Fruit fly (Drosophila melanogaster) whole organism, embryonic: ENCODE measurements around the gene CG31928.

Experiments used
- ATbp ChIP-seq: fragments of 200-800 bp; sonication (Bioruptor generic); optimal IDR thresholded peaks from 2 replicates; lab custom pipeline; 2017; ENCODE audit warnings: missing biosample characterization, mild to moderate bottlenecking, missing genetic modification characterization, missing genetic modification reagents
- Abd-B ChIP-seq: fragments of 200-800 bp; sonication (Bioruptor generic); optimal IDR thresholded peaks from 2 replicates; lab custom pipeline; 2018; ENCODE audit warnings: missing biosample characterization, mild to moderate bottlenecking, missing genetic modification characterization, moderate library complexity
- Atf-2 ChIP-seq: fragments of 200-800 bp; sonication (Bioruptor generic); optimal IDR thresholded peaks from 2 replicates; lab custom pipeline; 2016; ENCODE audit warnings: missing biosample characterization, missing genetic modification characterization
- B-H1 ChIP-seq: fragments of 200-800 bp; sonication (Bioruptor generic); IDR thresholded peaks from 3 replicates; pipeline ENCODE4 v1.3.6; 2022; ENCODE audit warnings: missing biosample characterization, missing genetic modification characterization
- CG10274 ChIP-seq: fragments of 200-800 bp; sonication (Bioruptor generic); optimal IDR thresholded peaks from 3 replicates; lab custom pipeline; 2017; ENCODE audit warnings: missing biosample characterization, mild to moderate bottlenecking, missing genetic modification characterization
- CG10321 ChIP-seq: fragments of 200-800 bp; sonication (Bioruptor generic); IDR thresholded peaks from 2 replicates; pipeline ENCODE4 v1.3.6; 2022; ENCODE audit warnings: missing biosample characterization, missing genetic modification characterization
- CG12299 ChIP-seq: fragments of 200-800 bp; sonication (Bioruptor generic); optimal IDR thresholded peaks from 2 replicates; lab custom pipeline; 2018; ENCODE audit warnings: missing biosample characterization, mild to moderate bottlenecking, missing genetic modification characterization
- CG14050 ChIP-seq: fragments of 200-800 bp; sonication (Bioruptor generic); IDR thresholded peaks from 3 replicates; pipeline ENCODE4 v1.3.6; 2022; ENCODE audit warnings: missing biosample characterization, missing genetic modification characterization
- CG15011 ChIP-seq: fragments of 200-800 bp; sonication (Bioruptor generic); optimal IDR thresholded peaks from 3 replicates; lab custom pipeline; 2018; ENCODE audit warnings: missing biosample characterization, mild to moderate bottlenecking, missing genetic modification characterization
- CG15479 ChIP-seq: fragments of 200-800 bp; sonication (Bioruptor generic); optimal IDR thresholded peaks from 3 replicates; lab custom pipeline; 2019; ENCODE audit warnings: missing biosample characterization, mild to moderate bottlenecking, missing genetic modification characterization, moderate library complexity
- CG2116 ChIP-seq: fragments of 200-800 bp; sonication (Bioruptor generic); optimal IDR thresholded peaks from 3 replicates; lab custom pipeline; 2018; ENCODE audit warnings: missing biosample characterization, mild to moderate bottlenecking, missing genetic modification characterization
- CG2678 ChIP-seq: fragments of 200-800 bp; sonication (Bioruptor generic); optimal IDR thresholded peaks from 3 replicates; lab custom pipeline; 2019; ENCODE audit warnings: missing biosample characterization, mild to moderate bottlenecking, missing genetic modification characterization, moderate library complexity
- CG5180 ChIP-seq: fragments of 200-800 bp; sonication (Bioruptor generic); optimal IDR thresholded peaks from 3 replicates; lab custom pipeline; 2017; ENCODE audit warnings: missing biosample characterization, missing genetic modification characterization, mild to moderate bottlenecking, moderate library complexity, missing genetic modification reagents
- CG7271 ChIP-seq: fragments of 200-800 bp; sonication (Bioruptor generic); optimal IDR thresholded peaks from 2 replicates; lab custom pipeline; 2018; ENCODE audit warnings: missing biosample characterization, mild to moderate bottlenecking, missing genetic modification characterization, moderate library complexity
- CG7556 ChIP-seq: fragments of 200-800 bp; sonication (Bioruptor generic); optimal IDR thresholded peaks from 2 replicates; lab custom pipeline; 2017; ENCODE audit warnings: missing biosample characterization, mild to moderate bottlenecking, missing genetic modification characterization
- CG8924 ChIP-seq: fragments of 200-800 bp; optimal IDR thresholded peaks from 3 replicates; lab custom pipeline; 2019; ENCODE audit warnings: missing biosample characterization, mild to moderate bottlenecking, missing genetic modification characterization, moderate library complexity
- CG9932 ChIP-seq: fragments of 200-800 bp; sonication (Bioruptor generic); IDR thresholded peaks from 2 replicates; pipeline ENCODE4 v1.3.6; 2022; ENCODE audit warnings: missing biosample characterization, missing genetic modification characterization
- Dfd ChIP-seq, 2 experiments: fragments of >200 bp; optimal IDR thresholded peaks; 2 replicates each; lab custom pipeline; 2017; ENCODE audit warnings: missing biosample characterization in 2 of 2, missing genetic modification characterization in 2 of 2
- Dip3 ChIP-seq: fragments of 200-800 bp; sonication (Bioruptor generic); optimal IDR thresholded peaks from 3 replicates; lab custom pipeline; 2016; ENCODE audit warnings: missing biosample characterization, missing genetic modification characterization
- Fer2 ChIP-seq: fragments of 200-800 bp; sonication (Bioruptor generic); optimal IDR thresholded peaks from 2 replicates; lab custom pipeline; 2018; ENCODE audit warnings: missing biosample characterization, mild to moderate bottlenecking, missing genetic modification characterization, moderate library complexity
- HLH54F ChIP-seq: fragments of 200-800 bp; sonication (Bioruptor generic); optimal IDR thresholded peaks from 3 replicates; lab custom pipeline; 2016; ENCODE audit warnings: missing biosample characterization, missing genetic modification characterization
- Nf-YC ChIP-seq: fragments of 200-800 bp; optimal IDR thresholded peaks from 3 replicates; lab custom pipeline; 2019; ENCODE audit warnings: missing biosample characterization, mild to moderate bottlenecking, missing genetic modification characterization, moderate library complexity
- Scr ChIP-seq: fragments of 200-800 bp; sonication (Bioruptor generic); IDR thresholded peaks from 2 replicates; pipeline ENCODE4 v1.3.6; 2022; ENCODE audit warnings: missing biosample characterization, missing genetic modification characterization; ENCODE audit not compliant: partially characterized antibody
- Six4 ChIP-seq: fragments of 200-800 bp; sonication (Bioruptor generic); optimal IDR thresholded peaks from 2 replicates; lab custom pipeline; 2016; ENCODE audit warnings: missing biosample characterization, missing genetic modification characterization
- Stat92E ChIP-seq, 3 experiments: fragments of >200 bp in 2 of 3; fragments of 200-800 bp in 1 of 3; sonication (Bioruptor generic) in 1 of 3; optimal IDR thresholded peaks; 2 replicates each; lab custom pipeline; 2017 to 2019; ENCODE audit warnings: missing biosample characterization in 3 of 3, missing genetic modification characterization in 3 of 3, mild to moderate bottlenecking in 1 of 3, moderate library complexity in 1 of 3
- Taf1 ChIP-seq: fragments of 200-800 bp; sonication (Bioruptor generic); IDR thresholded peaks from 2 replicates; pipeline ENCODE4 v1.3.6; 2022; ENCODE audit warnings: missing biosample characterization, missing genetic modification characterization
- Xbp1 ChIP-seq: fragments of 200-800 bp; sonication (Bioruptor generic); optimal IDR thresholded peaks from 3 replicates; lab custom pipeline; 2016; ENCODE audit warnings: missing biosample characterization, mild to moderate bottlenecking, missing genetic modification characterization
- bcd ChIP-seq: fragments of 200-800 bp; sonication (Bioruptor generic); optimal IDR thresholded peaks from 2 replicates; lab custom pipeline; 2017; ENCODE audit warnings: missing biosample characterization, mild to moderate bottlenecking, missing genetic modification characterization
- dimm ChIP-seq: fragments of 200-800 bp; sonication (Bioruptor generic); IDR thresholded peaks from 2 replicates; pipeline ENCODE4 v1.3.6; 2022; ENCODE audit warnings: missing biosample characterization, missing genetic modification characterization
- dmrt11E ChIP-seq: fragments of 200-800 bp; sonication (Bioruptor generic); optimal IDR thresholded peaks from 3 replicates; lab custom pipeline; 2018; ENCODE audit warnings: missing biosample characterization, mild to moderate bottlenecking, missing genetic modification characterization, moderate library complexity
- dpn ChIP-seq, 2 experiments: fragments of 200-800 bp; sonication (Bioruptor generic); optimal IDR thresholded peaks; 3 replicates each; lab custom pipeline; 2016; ENCODE audit warnings: missing biosample characterization in 2 of 2, missing genetic modification characterization in 2 of 2
- dysf ChIP-seq: fragments of 200-800 bp; sonication (Bioruptor generic); IDR thresholded peaks from 3 replicates; pipeline ENCODE4 v1.3.6; 2022; ENCODE audit warnings: missing biosample characterization, missing genetic modification characterization
- emc ChIP-seq: fragments of 200-800 bp; sonication (Bioruptor generic); optimal IDR thresholded peaks from 2 replicates; lab custom pipeline; 2016; ENCODE audit warnings: missing biosample characterization, missing genetic modification characterization
- eyg ChIP-seq: fragments of 200-800 bp; sonication (Bioruptor generic); optimal IDR thresholded peaks from 3 replicates; lab custom pipeline; 2016; ENCODE audit warnings: missing biosample characterization, missing genetic modification characterization
- grn ChIP-seq: fragments of 200-800 bp; sonication (Bioruptor generic); optimal IDR thresholded peaks from 3 replicates; lab custom pipeline; 2017; ENCODE audit warnings: missing biosample characterization, missing genetic modification characterization
- gro ChIP-seq: fragments of 200-800 bp; sonication (Bioruptor generic); optimal IDR thresholded peaks from 2 replicates; lab custom pipeline; 2016; ENCODE audit warnings: missing biosample characterization, missing genetic modification characterization
- hth ChIP-seq: fragments of >200 bp; optimal IDR thresholded peaks from 2 replicates; lab custom pipeline; 2017; ENCODE audit warnings: inconsistent platforms
- jigr1 ChIP-seq: fragments of 200-800 bp; sonication (Bioruptor generic); IDR thresholded peaks from 3 replicates; pipeline ENCODE4 v1.3.6; 2022; ENCODE audit warnings: missing biosample characterization, missing genetic modification characterization
- kni ChIP-seq: fragments of 200-800 bp; sonication (Bioruptor generic); optimal IDR thresholded peaks from 3 replicates; lab custom pipeline; 2017; ENCODE audit warnings: mild to moderate bottlenecking, missing biosample characterization, missing genetic modification reagents, missing genetic modification characterization
- lmd ChIP-seq: fragments of 200-800 bp; sonication (Bioruptor generic); IDR thresholded peaks from 2 replicates; pipeline ENCODE4 v1.3.6; 2022; ENCODE audit warnings: missing biosample characterization, missing genetic modification characterization
- mam ChIP-seq: fragments of 200-800 bp; sonication (Bioruptor generic); optimal IDR thresholded peaks from 3 replicates; lab custom pipeline; 2016; ENCODE audit warnings: missing biosample characterization, missing genetic modification characterization
- pb ChIP-seq: fragments of 200-800 bp; sonication (Bioruptor generic); optimal IDR thresholded peaks from 3 replicates; lab custom pipeline; 2016; ENCODE audit warnings: missing biosample characterization, missing genetic modification characterization
- pho ChIP-seq: fragments of 200-800 bp; sonication (Bioruptor generic); optimal IDR thresholded peaks from 2 replicates; lab custom pipeline; 2016; ENCODE audit warnings: missing biosample characterization, missing genetic modification characterization
- pum ChIP-seq: fragments of 200-800 bp; sonication (Bioruptor generic); optimal IDR thresholded peaks from 2 replicates; lab custom pipeline; 2016; ENCODE audit warnings: missing biosample characterization, missing genetic modification characterization
- ranshi ChIP-seq: fragments of 200-800 bp; sonication (Bioruptor generic); IDR thresholded peaks from 2 replicates; pipeline ENCODE4 v1.3.6; 2022; ENCODE audit warnings: missing biosample characterization, missing genetic modification characterization
- sima ChIP-seq: fragments of 200-800 bp; sonication (Bioruptor generic); optimal IDR thresholded peaks from 2 replicates; lab custom pipeline; 2016; ENCODE audit warnings: missing biosample characterization, missing genetic modification characterization
- stwl ChIP-seq: fragments of 200-800 bp; sonication (Bioruptor generic); optimal IDR thresholded peaks from 3 replicates; lab custom pipeline; 2018; ENCODE audit warnings: missing biosample characterization, mild to moderate bottlenecking, missing genetic modification characterization, moderate library complexity
- tll ChIP-seq, 2 experiments: fragments of 200-800 bp in 1 of 2; fragments of >200 bp in 1 of 2; sonication (Bioruptor generic) in 1 of 2; optimal IDR thresholded peaks; 2 replicates each; lab custom pipeline; 2017 to 2019; ENCODE audit warnings: missing biosample characterization in 2 of 2, missing genetic modification characterization in 2 of 2, mild to moderate bottlenecking in 1 of 2, moderate library complexity in 1 of 2
- trem ChIP-seq: fragments of 200-800 bp; optimal IDR thresholded peaks from 3 replicates; lab custom pipeline; 2019; ENCODE audit warnings: missing biosample characterization, mild to moderate bottlenecking, missing genetic modification characterization, moderate library complexity
- vfl ChIP-seq: fragments of 200-800 bp; sonication (Bioruptor generic); optimal IDR thresholded peaks from 2 replicates; lab custom pipeline; 2016; ENCODE audit warnings: missing biosample characterization, missing genetic modification characterization
- vnd ChIP-seq: fragments of 200-800 bp; sonication (Bioruptor generic); IDR thresholded peaks from 3 replicates; pipeline ENCODE4 v1.3.6; 2022; ENCODE audit warnings: missing biosample characterization, missing genetic modification characterization; ENCODE audit not compliant: partially characterized antibody
- zfh1 ChIP-seq: fragments of 200-800 bp; sonication (Bioruptor generic); IDR thresholded peaks from 3 replicates; pipeline ENCODE4 v1.3.6; 2022; ENCODE audit warnings: missing biosample characterization, missing genetic modification characterization

The CG31928 gene

dm6 chr2L:1473427-1473826, 18.7 kb upstream of the CG31928 start (continued):
- TF ChIP-seq Six4 (no peak), Atf-2 (no peak), dysf (GFP tag; lab: Robert Waterston, UW) (peak; percentile 64), CG7271 (tag; lab: Kevin White, UChicago) (no peak), Dfd (GFP tag; optimal IDR thresholded peaks at IDR 0.05; lab: Kevin White, UChicago) (no peak), Xbp1 (no peak), CG14050 (GFP tag; lab: Robert Waterston, UW) (no peak), gro (no peak), pho (no peak), CG15479 (no peak), kni (GFP tag; lab: Kevin White, UChicago) (no peak), dimm (GFP tag; lab: Robert Waterston, UW) (0 out of 2 replicates have a peak, but pooled peaks have one; percentile 12), CG5180 (GFP tag; lab: Kevin White, UChicago) (peak; percentile 4), emc (no peak), Taf1 (GFP tag; lab: Robert Waterston, UW) (no peak), B-H1 (GFP tag; lab: Robert Waterston, UW) (peak; percentile 51), dmrt11E (tag; lab: Kevin White, UChicago) (peak; percentile 66), CG12299 (tag; lab: Kevin White, UChicago) (no peak), bcd (peak; percentile 25), jigr1 (no peak), zfh1 (GFP tag; lab: Robert Waterston, UW) (peak; percentile 87), HLH54F (GFP tag; lab: Kevin White, UChicago) (no peak), lmd (peak; percentile 69), pum (GFP tag; lab: Kevin White, UChicago) (peak; percentile 29), Scr (GFP tag; lab: Robert Waterston, UW) (no peak), CG2678 (tag; lab: Kevin White, UChicago) (peak; percentile 47), sima (GFP tag; lab: Kevin White, UChicago) (no peak), mam (peak; percentile 41), Dip3 (GFP tag; lab: Kevin White, UChicago) (no peak), ranshi (GFP tag; lab: Robert Waterston, UW) (peak; percentile 56; the same call in 1 of the 2 replicates), CG8924 (tag; lab: Kevin White, UChicago) (peak; percentile 52), CG2116 (no peak), eyg (GFP tag; lab: Kevin White, UChicago) (no peak), vfl (GFP tag; lab: Kevin White, UChicago) (no peak), grn (GFP tag; lab: Kevin White, UChicago) (no peak), trem (peak; percentile 5), dpn (GFP tag; optimal IDR thresholded peaks at IDR 0.05; lab: Kevin White, UChicago) (peak; percentile 5 to 18), hth (lab: Kevin White, UChicago) (no peak), Stat92E (GFP tag; optimal IDR thresholded peaks at IDR 0.05; lab: Kevin White, UChicago) (no peak), pb (no peak), Nf-YC (no peak), Abd-B (GFP tag; lab: Kevin White, UChicago) (no peak), CG10274 (peak; percentile 7), tll (GFP tag; optimal IDR thresholded peaks at IDR 0.05; lab: Kevin White, UChicago) (no peak), CG7556 (GFP tag; lab: Kevin White, UChicago) (peak; percentile 45), stwl (tag; lab: Kevin White, UChicago) (no peak), CG10321 (GFP tag; lab: Robert Waterston, UW) (no peak), Fer2 (no peak), vnd (GFP tag; lab: Robert Waterston, UW) (no peak), CG9932 (GFP tag; lab: Robert Waterston, UW) (peak; percentile 33; the same call in 1 of the 2 replicates), CG15011 (GFP tag; lab: Kevin White, UChicago) (no peak), ATbp (peak; percentile 24)
